Fruit fly (Drosophila melanogaster) whole organism, prepupa: ENCODE measurements around the gene His4r.

ENCODE experiments used
- CG10631 ChIP-seq: fragments of 200-800 bp; sonication (Bioruptor generic); optimal IDR thresholded peaks from 2 replicates; lab custom pipeline; 2016; ENCODE audit warnings: missing biosample characterization, missing genetic modification characterization
- CG10669 ChIP-seq: fragments of 200-800 bp; sonication (Bioruptor generic); optimal IDR thresholded peaks from 3 replicates; lab custom pipeline; 2018; ENCODE audit warnings: missing biosample characterization, mild to moderate bottlenecking, missing genetic modification characterization, moderate library complexity
- CG15336 ChIP-seq: fragments of 200-800 bp; sonication (Bioruptor generic); IDR thresholded peaks from 2 replicates; pipeline ENCODE4 v1.3.6; 2022; ENCODE audit warnings: missing biosample characterization, missing genetic modification characterization
- CG16779 ChIP-seq: fragments of 200-800 bp; sonication (Bioruptor generic); optimal IDR thresholded peaks from 3 replicates; lab custom pipeline; 2017; ENCODE audit warnings: missing biosample characterization, mild to moderate bottlenecking, missing genetic modification characterization
- CG3032 ChIP-seq: fragments of 200-800 bp; optimal IDR thresholded peaks from 2 replicates; lab custom pipeline; 2019; ENCODE audit warnings: missing biosample characterization, mild to moderate bottlenecking, missing genetic modification characterization, moderate library complexity
- CG31627 ChIP-seq: fragments of 200-800 bp; sonication (Bioruptor generic); optimal IDR thresholded peaks from 3 replicates; lab custom pipeline; 2016; ENCODE audit warnings: missing biosample characterization, missing genetic modification characterization
- CG32006 ChIP-seq: fragments of 200-800 bp; sonication (Bioruptor generic); optimal IDR thresholded peaks from 3 replicates; lab custom pipeline; 2017; ENCODE audit warnings: missing biosample characterization, mild to moderate bottlenecking, missing genetic modification characterization
- CG34406 ChIP-seq: fragments of 200-800 bp; sonication (Bioruptor generic); optimal IDR thresholded peaks from 3 replicates; lab custom pipeline; 2016; ENCODE audit warnings: missing biosample characterization, missing genetic modification characterization
- CG3919 ChIP-seq: fragments of 200-800 bp; sonication (Bioruptor generic); optimal IDR thresholded peaks from 3 replicates; lab custom pipeline; 2016; ENCODE audit warnings: missing biosample characterization, missing genetic modification characterization
- CG4318 ChIP-seq: fragments of 200-800 bp; sonication (Bioruptor generic); optimal IDR thresholded peaks from 3 replicates; lab custom pipeline; 2017; ENCODE audit warnings: missing biosample characterization, mild to moderate bottlenecking, missing genetic modification characterization
- CG6792 ChIP-seq: fragments of 200-800 bp; sonication (Bioruptor generic); optimal IDR thresholded peaks from 3 replicates; lab custom pipeline; 2016; ENCODE audit warnings: missing biosample characterization, missing genetic modification characterization
- CG6854 ChIP-seq: fragments of 200-800 bp; sonication (Bioruptor generic); optimal IDR thresholded peaks from 2 replicates; lab custom pipeline; 2017; ENCODE audit warnings: missing biosample characterization, mild to moderate bottlenecking, missing genetic modification characterization
- CG8319 ChIP-seq: fragments of 200-800 bp; sonication (Bioruptor generic); optimal IDR thresholded peaks from 3 replicates; lab custom pipeline; 2016; ENCODE audit warnings: missing biosample characterization, missing genetic modification characterization
- CG8632 ChIP-seq: fragments of 200-800 bp; sonication (Bioruptor generic); optimal IDR thresholded peaks from 3 replicates; lab custom pipeline; 2016; ENCODE audit warnings: missing biosample characterization, missing genetic modification characterization
- Eip75B ChIP-seq: fragments of 200-800 bp; sonication (Bioruptor generic); optimal IDR thresholded peaks from 3 replicates; lab custom pipeline; 2016; ENCODE audit warnings: missing biosample characterization, missing genetic modification characterization
- Eip78C ChIP-seq: fragments of 200-800 bp; sonication (Bioruptor generic); peaks from one replicate; lab custom pipeline; 2016; ENCODE audit warnings: missing biosample characterization, missing genetic modification characterization
- Eip93F ChIP-seq: fragments of 200-800 bp; sonication (Bioruptor generic); optimal IDR thresholded peaks from 2 replicates; lab custom pipeline; 2016; ENCODE audit warnings: missing biosample characterization, mild to moderate bottlenecking, missing genetic modification characterization
- Ets21C ChIP-seq: fragments of 200-800 bp; sonication (Bioruptor generic); optimal IDR thresholded peaks from 3 replicates; lab custom pipeline; 2016; ENCODE audit warnings: missing biosample characterization, missing genetic modification characterization
- Ets96B ChIP-seq: fragments of 200-800 bp; optimal IDR thresholded peaks from 2 replicates; lab custom pipeline; 2019; ENCODE audit warnings: missing biosample characterization, mild to moderate bottlenecking, missing genetic modification characterization, moderate library complexity
- Gug ChIP-seq: fragments of 200-800 bp; sonication (Bioruptor generic); IDR thresholded peaks from 2 replicates; pipeline ENCODE4 v1.3.6; 2022; ENCODE audit warnings: missing biosample characterization, missing genetic modification characterization
- Hr38 ChIP-seq: sonication (Bioruptor generic); optimal IDR thresholded peaks from 2 replicates; lab custom pipeline; 2016; ENCODE audit warnings: missing biosample characterization, missing genetic modification characterization
- Hr39 ChIP-seq: fragments of 200-800 bp; sonication (Bioruptor generic); optimal IDR thresholded peaks from 2 replicates; lab custom pipeline; 2016; ENCODE audit warnings: missing biosample characterization, missing genetic modification characterization
- Lpt ChIP-seq: fragments of 200-800 bp; sonication (Bioruptor generic); optimal IDR thresholded peaks from 3 replicates; lab custom pipeline; 2016; ENCODE audit warnings: missing biosample characterization, missing genetic modification characterization
- OdsH ChIP-seq: fragments of 200-800 bp; sonication (Bioruptor generic); optimal IDR thresholded peaks from 3 replicates; lab custom pipeline; 2016; ENCODE audit warnings: missing biosample characterization, missing genetic modification characterization
- Smox ChIP-seq: fragments of 200-800 bp; sonication (Bioruptor generic); optimal IDR thresholded peaks from 3 replicates; lab custom pipeline; 2016; ENCODE audit warnings: missing biosample characterization, missing genetic modification characterization
- Sox102F ChIP-seq: fragments of 200-800 bp; sonication (Bioruptor generic); optimal IDR thresholded peaks from 2 replicates; lab custom pipeline; 2016; ENCODE audit warnings: missing biosample characterization, mild to moderate bottlenecking, missing genetic modification characterization
- Sox14 ChIP-seq: fragments of 200-800 bp; sonication (Bioruptor generic); optimal IDR thresholded peaks from 3 replicates; lab custom pipeline; 2016; ENCODE audit warnings: missing biosample characterization, missing genetic modification characterization
- achi ChIP-seq: fragments of 200-800 bp; sonication (Bioruptor generic); optimal IDR thresholded peaks from 3 replicates; lab custom pipeline; 2016; ENCODE audit warnings: missing biosample characterization, missing genetic modification characterization
- acj6 ChIP-seq: fragments of 200-800 bp; sonication (Bioruptor generic); optimal IDR thresholded peaks from 3 replicates; lab custom pipeline; 2016; ENCODE audit warnings: missing biosample characterization, missing genetic modification characterization
- cyc ChIP-seq: fragments of 200-800 bp; sonication (Bioruptor generic); optimal IDR thresholded peaks from 3 replicates; lab custom pipeline; 2016; ENCODE audit warnings: missing biosample characterization, missing genetic modification characterization
- dsx ChIP-seq: fragments of 200-800 bp; optimal IDR thresholded peaks from 3 replicates; lab custom pipeline; 2019; ENCODE audit warnings: missing biosample characterization, mild to moderate bottlenecking, missing genetic modification characterization, moderate library complexity; ENCODE audit not compliant: poor library complexity, severe bottlenecking
- esn ChIP-seq: fragments of 200-800 bp; sonication (Bioruptor generic); optimal IDR thresholded peaks from 2 replicates; lab custom pipeline; 2016; ENCODE audit warnings: missing biosample characterization, mild to moderate bottlenecking, missing genetic modification characterization, moderate library complexity
- fd59A ChIP-seq: fragments of 200-800 bp; sonication (Bioruptor generic); optimal IDR thresholded peaks from 2 replicates; lab custom pipeline; 2017; ENCODE audit warnings: missing biosample characterization, mild to moderate bottlenecking, missing genetic modification characterization, missing genetic modification reagents
- fkh ChIP-seq: fragments of 200-800 bp; sonication (Bioruptor generic); optimal IDR thresholded peaks from 3 replicates; lab custom pipeline; 2017; ENCODE audit warnings: missing biosample characterization, mild to moderate bottlenecking, missing genetic modification characterization, moderate library complexity
- lz ChIP-seq: fragments of 200-800 bp; sonication (Bioruptor generic); optimal IDR thresholded peaks from 3 replicates; lab custom pipeline; 2016; ENCODE audit warnings: missing biosample characterization, missing genetic modification characterization
- net ChIP-seq: fragments of 200-800 bp; sonication (Bioruptor generic); optimal IDR thresholded peaks from 3 replicates; lab custom pipeline; 2016; ENCODE audit warnings: missing biosample characterization, missing genetic modification characterization
- salr ChIP-seq, 2 experiments: fragments of 200-800 bp; sonication (Bioruptor generic); optimal IDR thresholded peaks; 3 replicates each; lab custom pipeline; 2016 to 2018; ENCODE audit warnings: missing biosample characterization in 2 of 2, missing genetic modification characterization in 2 of 2, mild to moderate bottlenecking in 1 of 2
- spab ChIP-seq: fragments of 200-800 bp; sonication (Bioruptor generic); optimal IDR thresholded peaks from 2 replicates; lab custom pipeline; 2017; ENCODE audit warnings: missing biosample characterization, mild to moderate bottlenecking, missing genetic modification characterization, missing genetic modification reagents
- ss ChIP-seq, 2 experiments: fragments of 200-800 bp; sonication (Bioruptor generic); optimal IDR thresholded peaks; 2 replicates in 1 of 2; 3 replicates in 1 of 2; lab custom pipeline; 2017 to 2018; ENCODE audit warnings: mild to moderate bottlenecking in 2 of 2, missing biosample characterization in 2 of 2, missing genetic modification characterization in 2 of 2, moderate library complexity in 1 of 2
- svp ChIP-seq: fragments of 200-800 bp; sonication (Bioruptor generic); peaks from one replicate; lab custom pipeline; 2016; ENCODE audit warnings: missing biosample characterization, missing genetic modification characterization
- topi ChIP-seq: fragments of 200-800 bp; sonication (Bioruptor generic); optimal IDR thresholded peaks from 3 replicates; lab custom pipeline; 2016; ENCODE audit warnings: missing biosample characterization, missing genetic modification characterization
- vri ChIP-seq: fragments of 200-800 bp; sonication (Bioruptor generic); optimal IDR thresholded peaks from 3 replicates; lab custom pipeline; 2016; ENCODE audit warnings: missing biosample characterization, mild to moderate bottlenecking, missing genetic modification characterization

His4r gene

DNA sequence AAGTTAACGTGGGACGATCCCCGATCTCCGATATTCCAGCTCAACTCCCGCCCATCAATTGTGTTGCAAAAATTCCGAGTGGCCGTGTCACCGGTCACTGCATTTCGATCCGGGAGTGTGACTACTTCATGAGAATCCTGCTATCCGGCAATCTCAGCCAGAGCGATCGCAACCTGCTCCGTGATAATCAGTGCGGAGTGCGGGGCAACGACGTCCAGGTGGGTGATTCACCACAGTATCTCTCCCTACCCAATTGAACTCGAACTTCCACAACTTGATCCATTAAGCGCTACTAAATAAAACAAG is 32.0 kb downstream of the His4r start:
- TF ChIP-seq svp (GFP tag; lab: Kevin White, UChicago) (peak; percentile 91), CG32006 (no peak)

- no peak for TF ChIP-seq fd59A
- TF ChIP-seq svp (GFP tag; lab: Kevin White, UChicago): peak; percentile 56
- TF ChIP-seq, all 60 proteins: peak for 1
These were observed 32.6 kb downstream of the His4r start for dm6 chr3R:14658170-14658569.

- TF ChIP-seq Sox14 (GFP tag; lab: Kevin White, UChicago): peak; percentile 47
- no peak for TF ChIP-seq achi (GFP tag; lab: Kevin White, UChicago)
- no peak for TF ChIP-seq CG8632 (GFP tag; lab: Kevin White, UChicago)
- peak; percentile 33 for TF ChIP-seq CG6854 (GFP tag; lab: Kevin White, UChicago)
- no peak for TF ChIP-seq cyc (GFP tag; lab: Kevin White, UChicago)
- peak; percentile 42 for TF ChIP-seq esn (GFP tag; lab: Kevin White, UChicago)
- TF ChIP-seq Eip75B (GFP tag; lab: Kevin White, UChicago): no peak
- TF ChIP-seq CG15336 (GFP tag; lab: Robert Waterston, UW): peak; percentile 47; the same call in 1 of the 2 replicates
- no peak for TF ChIP-seq svp (GFP tag; lab: Kevin White, UChicago)
- no peak for TF ChIP-seq Gug
- peak; percentile 33 for TF ChIP-seq topi
- TF ChIP-seq CG3032 (tag; lab: Kevin White, UChicago): peak; percentile 8
- no peak for TF ChIP-seq dsx (GFP tag; lab: Kevin White, UChicago)
- TF ChIP-seq CG10669 (GFP tag; lab: Kevin White, UChicago): no peak
- TF ChIP-seq CG32006: no peak
- no peak for TF ChIP-seq Smox (GFP tag; lab: Kevin White, UChicago)
- no peak for TF ChIP-seq Hr39 (GFP tag; lab: Kevin White, UChicago)
- no peak for TF ChIP-seq CG3919 (GFP tag; lab: Kevin White, UChicago)
- no peak for TF ChIP-seq spab (GFP tag; lab: Kevin White, UChicago)
- TF ChIP-seq CG8319 (GFP tag; lab: Kevin White, UChicago): no peak
- TF ChIP-seq lz (GFP tag; lab: Kevin White, UChicago): no peak
- TF ChIP-seq net (GFP tag; lab: Kevin White, UChicago): no peak
These were observed 33.8 kb downstream of the His4r start, which contains the start of gene Hexim for dm6 chr3R:14659354-14659804. Hexim (plus strand) TSS chr3R:14659438.

DNA sequence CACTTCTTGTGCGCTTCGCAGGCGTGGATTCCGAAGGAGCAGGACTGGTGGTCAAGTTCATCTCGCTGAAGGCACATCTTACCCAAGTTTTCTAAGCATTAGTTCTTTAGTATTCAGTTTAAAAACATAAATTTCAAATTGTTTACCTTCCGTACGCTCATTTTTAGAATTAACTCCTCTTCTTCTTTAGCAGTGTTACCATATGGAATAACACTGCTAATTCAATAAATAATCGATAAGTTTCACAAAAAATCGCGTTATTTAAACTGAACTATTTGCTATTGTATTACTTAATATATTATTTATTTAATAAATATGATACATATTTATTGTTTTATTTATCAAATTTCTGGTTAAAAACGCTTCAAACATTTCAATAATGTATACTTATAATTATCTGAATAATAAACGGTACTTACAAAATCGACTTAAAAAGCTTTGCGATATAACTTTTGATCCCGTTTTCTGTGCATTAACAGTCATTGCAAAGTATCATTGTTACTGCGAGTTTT is 37.5 kb downstream of the His4r start, which contains the start of the genes Rad17 and BigH1:
Rad17 (minus strand) TSS at position 209 of the 512 bp plus-strand sequence.
BigH1 (plus strand) TSS at position 462 of the 512 bp plus-strand sequence.
- TF ChIP-seq net (GFP tag; lab: Kevin White, UChicago): no peak
- no peak for TF ChIP-seq CG16779 (tag; lab: Kevin White, UChicago)
- TF ChIP-seq CG6792 (GFP tag; lab: Kevin White, UChicago): no peak
- TF ChIP-seq Eip93F: no peak
- TF ChIP-seq esn (GFP tag; lab: Kevin White, UChicago): no peak
- TF ChIP-seq acj6 (GFP tag; lab: Kevin White, UChicago): no peak
- no peak for TF ChIP-seq Eip78C (GFP tag; lab: Kevin White, UChicago)
- TF ChIP-seq CG34406: no peak
- no peak for TF ChIP-seq CG31627
- TF ChIP-seq Gug: no peak

- TF ChIP-seq ss (GFP tag; optimal IDR thresholded peaks at IDR 0.05; lab: Kevin White, UChicago) (no peak), fkh (GFP tag; lab: Kevin White, UChicago) (peak; percentile 88)
These were observed 45.3 kb downstream of the His4r start for dm6 chr3R:14670840-14671239.

dm6 chr3R:14672915-14673314 is 47.4 kb downstream of the His4r start:
- TF ChIP-seq Hr38: no peak
- no peak for TF ChIP-seq CG32006
- peak; percentile 23 to 48 for TF ChIP-seq salr (GFP tag; optimal IDR thresholded peaks at IDR 0.05; lab: Kevin White, UChicago)
- TF ChIP-seq CG10631 (GFP tag; lab: Kevin White, UChicago): peak; percentile 54
- TF ChIP-seq CG4318 (GFP tag; lab: Kevin White, UChicago): no peak
- TF ChIP-seq Ets21C (GFP tag; lab: Kevin White, UChicago): peak; percentile 0
- TF ChIP-seq Lpt: no peak
- no peak for TF ChIP-seq vri (GFP tag; lab: Kevin White, UChicago)
- peak; percentile 50 for TF ChIP-seq OdsH (GFP tag; lab: Kevin White, UChicago)
- no peak for TF ChIP-seq Sox102F (GFP tag; lab: Kevin White, UChicago)
- TF ChIP-seq CG8319 (GFP tag; lab: Kevin White, UChicago): no peak
- TF ChIP-seq CG8632 (GFP tag; lab: Kevin White, UChicago): peak; percentile 39
- TF ChIP-seq cyc (GFP tag; lab: Kevin White, UChicago): peak; percentile 18
- TF ChIP-seq fkh (GFP tag; lab: Kevin White, UChicago): no peak
- TF ChIP-seq Ets96B: peak; percentile 79
